Fruit fly (Drosophila melanogaster): Measurements from ENCODE around the gene CG7368.
A peak's percentile ranks its signal among the peaks of the same experiment; 100 is the strongest.

The CG7368 gene

dm6 chr3L:11579919-11580318, 17.1 kb upstream of the CG7368 start, which contains the start of gene CG43390 (continued):
- TF ChIP-seq CG13894 (tag; optimal IDR thresholded peaks at IDR 0.05) (peak; percentile 79), CG7372 (GFP tag; IDR thresholded peaks at IDR 0.05) (no peak), CG7271 (tag; optimal IDR thresholded peaks at IDR 0.05) (no peak), CHES-1-like (GFP tag; optimal IDR thresholded peaks at IDR 0.05) (no peak), onecut (GFP tag; IDR thresholded peaks at IDR 0.05) (no peak), CG14014 (GFP tag; IDR thresholded peaks at IDR 0.05) (peak; percentile 63; the same call in 1 of the 2 replicates), CG8478 (optimal IDR thresholded peaks at IDR 0.05) (no peak), CG31388 (GFP tag; optimal IDR thresholded peaks at IDR 0.05) (no peak), CG42726 (GFP tag; IDR thresholded peaks at IDR 0.05; ENCODE audit: partially characterized antibody) (no peak), CG5953 (GFP tag; IDR thresholded peaks at IDR 0.05) (no peak), fd102C (GFP tag; optimal IDR thresholded peaks at IDR 0.05) (no peak), row (GFP tag; IDR thresholded peaks at IDR 0.05) (no peak), Sin3A (optimal IDR thresholded peaks at IDR 0.05) (no peak), HHEX (GFP tag; optimal IDR thresholded peaks at IDR 0.05) (peak; percentile 28), HLHmδ (GFP tag; optimal IDR thresholded peaks at IDR 0.05) (no peak), hbn (GFP tag; IDR thresholded peaks at IDR 0.05; ENCODE audit: partially characterized antibody) (no peak), Hmr (GFP tag; optimal IDR thresholded peaks at IDR 0.05) (peak; percentile 86), CG10959 (GFP tag; IDR thresholded peaks at IDR 0.05) (no peak), Nf-YC (tag; optimal IDR thresholded peaks at IDR 0.05) (no peak), sd (tag; optimal IDR thresholded peaks at IDR 0.05) (peak; percentile 64), Optix (GFP tag; IDR thresholded peaks at IDR 0.05) (no peak), CG4854 (GFP tag; optimal IDR thresholded peaks at IDR 0.05) (no peak), esg (GFP tag; conservative IDR thresholded peaks at IDR 0.05) (no peak), zen2 (GFP tag; IDR thresholded peaks at IDR 0.05; ENCODE audit: partially characterized antibody) (no peak), yki (optimal IDR thresholded peaks at IDR 0.05) (no peak), CG2199 (GFP tag; IDR thresholded peaks at IDR 0.05) (no peak), CG16863 (GFP tag; optimal IDR thresholded peaks at IDR 0.05) (no peak), insv (GFP tag; optimal IDR thresholded peaks at IDR 0.05) (peak in 1 of 2 experiments; percentile 45), MTF-1 (GFP tag; optimal IDR thresholded peaks at IDR 0.05; ENCODE audit: borderline replicate concordance) (no peak), slbo (GFP tag; IDR thresholded peaks at IDR 0.05) (no peak), CG1233 (GFP tag; optimal IDR thresholded peaks at IDR 0.05) (peak; percentile 52), fd64A (GFP tag; optimal IDR thresholded peaks at IDR 0.05) (no peak), cad (GFP tag; optimal IDR thresholded peaks at IDR 0.05) (no peak), caup (GFP tag; optimal IDR thresholded peaks at IDR 0.05; ENCODE audit: severe bottlenecking) (peak; percentile 94), CG18619 (GFP tag; optimal IDR thresholded peaks at IDR 0.05) (peak; percentile 50), pho (GFP tag; optimal IDR thresholded peaks at IDR 0.05) (peak; percentile 27), Kr (GFP tag; optimal IDR thresholded peaks at IDR 0.05) (no peak), tgo (GFP tag; IDR thresholded peaks at IDR 0.05) (no peak), CG15514 (GFP tag; optimal IDR thresholded peaks at IDR 0.05) (peak; percentile 38), knrl (GFP tag; IDR thresholded peaks at IDR 0.05; ENCODE audit: partially characterized antibody) (no peak), CG10654 (GFP tag; optimal IDR thresholded peaks at IDR 0.05) (no peak), CG10147 (GFP tag; optimal IDR thresholded peaks at IDR 0.05) (peak; percentile 78), grau (tag; optimal IDR thresholded peaks at IDR 0.05) (peak; percentile 58), odd (GFP tag; optimal IDR thresholded peaks at IDR 0.05) (peak; percentile 52), CG14050 (GFP tag; IDR thresholded peaks at IDR 0.05) (no peak), Dip2 (GFP tag; IDR thresholded peaks at IDR 0.05) (no peak), CG10462 (GFP tag; optimal IDR thresholded peaks at IDR 0.05) (no peak), gsb (GFP tag; IDR thresholded peaks at IDR 0.05) (peak; percentile 66), dan (GFP tag; IDR thresholded peaks at IDR 0.05) (no peak), CG9609 (GFP tag; optimal IDR thresholded peaks at IDR 0.05) (no peak), CG4617 (GFP tag; optimal IDR thresholded peaks at IDR 0.05; ENCODE audit: borderline replicate concordance) (no peak), CG15269 (tag; optimal IDR thresholded peaks at IDR 0.05) (peak; percentile 72)

All from whole organism, embryonic.